Fruit fly (Drosophila melanogaster) whole organism, wandering third instar larva: ENCODE results near the gene CG33253.

ENCODE experiments used
- Abd-B ChIP-seq: fragments of >200 bp; optimal IDR thresholded peaks from 2 replicates; lab custom pipeline; 2017; ENCODE audit warnings: missing biosample characterization, missing genetic modification characterization
- CrebA ChIP-seq: fragments of 200-800 bp; sonication (Bioruptor generic); optimal IDR thresholded peaks from 2 replicates; lab custom pipeline; 2016; ENCODE audit warnings: missing biosample characterization, mild to moderate bottlenecking, missing genetic modification characterization, borderline replicate concordance
- GATAd ChIP-seq: sonication (Bioruptor generic); optimal IDR thresholded peaks from 2 replicates; lab custom pipeline; 2016; ENCODE audit warnings: missing biosample characterization, missing genetic modification characterization
- Hr83 ChIP-seq: fragments of 200-300 bp; sonication (Bioruptor generic); optimal IDR thresholded peaks from 2 replicates; lab custom pipeline; 2016; ENCODE audit warnings: missing biosample characterization, mild to moderate bottlenecking, missing genetic modification characterization, moderate library complexity; ENCODE audit not compliant: poor library complexity, severe bottlenecking
- Jra ChIP-seq: sonication (Bioruptor generic); optimal IDR thresholded peaks from 2 replicates; lab custom pipeline; 2016; ENCODE audit warnings: missing biosample characterization, missing genetic modification characterization
- OdsH ChIP-seq: fragments of 200-800 bp; sonication (Bioruptor generic); optimal IDR thresholded peaks from 2 replicates; lab custom pipeline; 2016; ENCODE audit warnings: missing biosample characterization, mild to moderate bottlenecking, missing genetic modification characterization
- br ChIP-seq: fragments of 200-800 bp; sonication (Bioruptor generic); optimal IDR thresholded peaks from 2 replicates; lab custom pipeline; 2016; ENCODE audit warnings: missing biosample characterization, missing genetic modification characterization
- dsf ChIP-seq: sonication (Bioruptor generic); optimal IDR thresholded peaks from 2 replicates; lab custom pipeline; 2016; ENCODE audit warnings: missing biosample characterization, missing genetic modification characterization, borderline replicate concordance
- foxo ChIP-seq, 2 experiments: fragments of 200-800 bp; sonication (Bioruptor generic); optimal IDR thresholded peaks; 2 replicates in 1 of 2; 3 replicates in 1 of 2; lab custom pipeline; 2016 to 2017; ENCODE audit warnings: missing biosample characterization in 2 of 2, missing genetic modification characterization in 2 of 2
- pan ChIP-seq: fragments of >200 bp; optimal IDR thresholded peaks from 2 replicates; lab custom pipeline; 2017
- psq ChIP-seq: fragments of 200-800 bp; sonication (Bioruptor generic); optimal IDR thresholded peaks from 3 replicates; lab custom pipeline; 2017; ENCODE audit warnings: missing biosample characterization, mild to moderate bottlenecking, missing genetic modification characterization, moderate library complexity
- usp ChIP-seq: fragments of >200 bp; optimal IDR thresholded peaks from 2 replicates; lab custom pipeline; 2017; ENCODE audit warnings: missing biosample characterization, missing genetic modification characterization

DNA sequence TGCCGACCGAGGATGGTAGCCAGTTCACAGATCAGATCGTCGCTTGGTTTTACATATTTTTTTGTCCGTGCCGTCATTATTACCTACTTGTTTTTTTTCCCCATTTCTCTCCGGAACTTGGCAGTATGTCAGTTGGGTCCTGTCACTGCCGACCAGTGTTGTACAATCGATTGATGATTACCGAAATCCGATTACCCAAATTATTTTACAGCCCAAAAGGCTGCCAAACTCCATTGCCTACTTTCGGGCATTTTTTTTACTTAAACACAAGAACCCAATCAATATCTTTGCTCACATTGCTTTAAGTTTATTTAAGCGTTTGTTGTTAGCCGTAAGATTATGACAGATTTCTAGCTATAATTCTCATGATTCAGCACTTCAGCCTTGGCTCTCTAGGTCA is 12.4 kb upstream of the CG33253 start, which contains the start of gene Inx5:
- no peak for TF ChIP-seq CrebA (GFP tag; lab: Kevin White, UChicago)
- TF ChIP-seq usp (GFP tag; lab: Kevin White, UChicago) = no peak
- TF ChIP-seq psq (GFP tag; lab: Kevin White, UChicago) = no peak
- TF ChIP-seq foxo (GFP tag; optimal IDR thresholded peaks at IDR 0.05; lab: Kevin White, UChicago) = no peak
- TF ChIP-seq Abd-B (GFP tag; lab: Kevin White, UChicago) = no peak
- no peak for TF ChIP-seq GATAd (GFP tag; lab: Kevin White, UChicago)
- TF ChIP-seq Jra (GFP tag; lab: Kevin White, UChicago) = no peak
- TF ChIP-seq br (GFP tag; lab: Kevin White, UChicago) = no peak
- TF ChIP-seq pan (lab: Kevin White, UChicago) = no peak
- no peak for TF ChIP-seq Hr83 (GFP tag; lab: Kevin White, UChicago)
- no peak for TF ChIP-seq OdsH
- TF ChIP-seq dsf = no peak
